Worm (Caenorhabditis elegans): Measurements from ENCODE around the gene cpt-2.
A peak's percentile ranks its signal among the peaks of the same experiment; 100 is the strongest.
"Not testable (repeated sequence)": the region's sequence is repeated elsewhere in the genome, so short reads cannot be mapped to it uniquely, and the experiment has no call there.

cpt-2 gene

ce11 chrIV:11186729-11187128 is 7.3 kb downstream of the cpt-2 start, which contains the start of gene sdz-27:
TSS of gene sdz-27 (plus strand) at chrIV:11187029.
- TF ChIP-seq sox-4 (tag; optimal IDR thresholded peaks at IDR 0.05) (no peak), ceh-24 (tag; optimal IDR thresholded peaks at IDR 0.05) (no peak), ceh-22 (tag; optimal IDR thresholded peaks at IDR 0.05) (no peak), ceh-30 (tag; optimal IDR thresholded peaks at IDR 0.05) (no peak), hlh-15 (tag; optimal IDR thresholded peaks at IDR 0.05) (no peak), pros-1 (tag; optimal IDR thresholded peaks at IDR 0.05) (no peak), fkh-6 (tag; optimal IDR thresholded peaks at IDR 0.05) (no peak), dmd-4 (tag; optimal IDR thresholded peaks at IDR 0.05; ENCODE audit: borderline replicate concordance) (no peak), mec-3 (tag; optimal IDR thresholded peaks at IDR 0.05; ENCODE audit: borderline replicate concordance) (no peak)

ce11 chrIV:11189411-11189810 is 10.0 kb downstream of the cpt-2 start, which contains the start of gene fbxb-79:
TSS of gene fbxb-79 (minus strand) at chrIV:11189511.
- TF ChIP-seq rnt-1 (tag; optimal IDR thresholded peaks at IDR 0.05) (no peak), F13H6.1 (tag; optimal IDR thresholded peaks at IDR 0.05) (no peak), nfya-1 (tag; optimal IDR thresholded peaks at IDR 0.05) (no peak), ceh-18 (tag; optimal IDR thresholded peaks at IDR 0.05) (no peak), pat-9 (tag; optimal IDR thresholded peaks at IDR 0.05) (no peak), pag-3 (tag; optimal IDR thresholded peaks at IDR 0.05; ENCODE audit: borderline replicate concordance) (no peak), ceh-19 (GFP tag; optimal IDR thresholded peaks at IDR 0.05) (no peak), zip-5 (tag; optimal IDR thresholded peaks at IDR 0.05) (no peak), ttx-3 (tag; optimal IDR thresholded peaks at IDR 0.05) (no peak), ztf-16 (tag; optimal IDR thresholded peaks at IDR 0.05) (no peak), ceh-24 (tag; optimal IDR thresholded peaks at IDR 0.05) (no peak), che-1 (tag; optimal IDR thresholded peaks at IDR 0.05) (no peak), ceh-34 (tag; optimal IDR thresholded peaks at IDR 0.05) (no peak), nhr-11 (tag; optimal IDR thresholded peaks at IDR 0.05) (no peak), hlh-13 (GFP tag; optimal IDR thresholded peaks at IDR 0.05) (no peak), fkh-6 (tag; optimal IDR thresholded peaks at IDR 0.05) (no peak), hlh-30 (tag; optimal IDR thresholded peaks at IDR 0.05; ENCODE audit: insufficient read depth) (no peak)

- TF ChIP-seq sox-2 (GFP tag; IDR thresholded peaks at IDR 0.05) = peak; percentile 22; the same call in 1 of the 2 replicates
Observed at ce11 chrIV:11196866-11197265, 17.4 kb downstream of the cpt-2 start.

- peak; percentile 12 for TF ChIP-seq ceh-31 (tag; optimal IDR thresholded peaks at IDR 0.05)
Observed at ce11 chrIV:11198983-11199382, 19.5 kb downstream of the cpt-2 start, which contains the start of gene R07H5.16. TSS of gene R07H5.16 (plus strand) at chrIV:11199330.

ce11 chrIV:11202389-11202788 is 22.9 kb downstream of the cpt-2 start, which contains the start of gene R07H5.11:
TSS of gene R07H5.11 (plus strand) at chrIV:11202768.
- not testable (repeated sequence) for TF ChIP-seq ttx-3, lim-6, unc-42 (tag; optimal IDR thresholded peaks at IDR 0.05)

DNA sequence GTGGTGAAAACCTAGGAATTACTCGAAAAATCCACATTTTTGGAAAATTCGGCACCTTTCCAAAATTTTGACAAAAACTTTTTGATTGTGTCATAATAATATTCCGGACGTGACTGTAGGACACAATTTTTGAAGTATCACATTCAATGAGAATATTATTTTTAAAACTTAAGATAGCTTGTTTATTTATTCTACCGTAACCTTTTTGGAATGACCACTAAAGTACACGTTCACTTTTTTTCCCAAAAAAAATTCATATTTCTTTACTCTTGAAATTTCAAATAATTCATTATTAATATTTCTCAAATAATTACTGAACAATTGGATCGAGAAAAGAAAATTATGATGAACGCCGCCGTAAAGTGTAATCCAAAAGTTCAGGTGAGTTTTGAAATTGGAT is 27.7 kb downstream of the cpt-2 start, which contains the start of gene R07H5.9:
TSS of gene R07H5.9 (plus strand) at position 301 of the 400 bp plus-strand sequence.
- no peak for TF ChIP-seq pag-3 (tag; optimal IDR thresholded peaks at IDR 0.05; ENCODE audit: borderline replicate concordance)
- no peak for TF ChIP-seq ceh-14 (tag; optimal IDR thresholded peaks at IDR 0.05)
- no peak for TF ChIP-seq madf-2 (tag; optimal IDR thresholded peaks at IDR 0.05)
- no peak for TF ChIP-seq lin-11 (tag; optimal IDR thresholded peaks at IDR 0.05)
- TF ChIP-seq dmd-4 (tag; optimal IDR thresholded peaks at IDR 0.05; ENCODE audit: borderline replicate concordance) = no peak
- TF ChIP-seq ceh-48 (tag; optimal IDR thresholded peaks at IDR 0.05) = no peak
- no peak for TF ChIP-seq C08G9.2 (tag; optimal IDR thresholded peaks at IDR 0.05)
- no peak for TF ChIP-seq C38D4.7 (GFP tag; optimal IDR thresholded peaks at IDR 0.05)
- no peak for TF ChIP-seq syd-9 (tag; optimal IDR thresholded peaks at IDR 0.05)
- no peak for TF ChIP-seq ceh-45 (GFP tag; IDR thresholded peaks at IDR 0.05)
- TF ChIP-seq ceh-31 (tag; optimal IDR thresholded peaks at IDR 0.05) = no peak
- no peak for TF ChIP-seq F13H6.1 (tag; optimal IDR thresholded peaks at IDR 0.05)
- no peak for TF ChIP-seq ttx-3 (tag; optimal IDR thresholded peaks at IDR 0.05)
- TF ChIP-seq pha-2 (tag; optimal IDR thresholded peaks at IDR 0.05) = no peak
- TF ChIP-seq pat-9 (tag; optimal IDR thresholded peaks at IDR 0.05) = no peak
- TF ChIP-seq ceh-22 (tag; optimal IDR thresholded peaks at IDR 0.05) = no peak
- no peak for TF ChIP-seq pros-1 (tag; optimal IDR thresholded peaks at IDR 0.05)
- no peak for TF ChIP-seq tbx-2 (tag; optimal IDR thresholded peaks at IDR 0.05)
- no peak for TF ChIP-seq hlh-13 (GFP tag; optimal IDR thresholded peaks at IDR 0.05)
